Fruit fly (Drosophila melanogaster) whole organism, embryonic: ENCODE data around the gene Tengl1.

Source experiments
- CG1024 ChIP-seq: fragments of 200-800 bp; sonication (Bioruptor generic); IDR thresholded peaks from 2 replicates; pipeline ENCODE4 v1.3.6; 2022; ENCODE audit warnings: missing biosample characterization, missing genetic modification characterization
- CG10565 ChIP-seq: fragments of 200-800 bp; sonication (Bioruptor generic); optimal IDR thresholded peaks from 3 replicates; lab custom pipeline; 2016; ENCODE audit warnings: missing biosample characterization, mild to moderate bottlenecking, missing genetic modification characterization
- CG11560 ChIP-seq: fragments of 200-800 bp; sonication (Bioruptor generic); IDR thresholded peaks from 3 replicates; pipeline ENCODE4 v1.3.6; 2022; ENCODE audit warnings: missing biosample characterization, missing genetic modification characterization
- CG13624 ChIP-seq: fragments of 200-800 bp; sonication (Bioruptor generic); optimal IDR thresholded peaks from 2 replicates; lab custom pipeline; 2016; ENCODE audit warnings: missing biosample characterization, missing genetic modification characterization
- CG13775 ChIP-seq: fragments of 200-800 bp; sonication (Bioruptor generic); optimal IDR thresholded peaks from 3 replicates; lab custom pipeline; 2017; ENCODE audit warnings: missing biosample characterization, mild to moderate bottlenecking, missing genetic modification characterization
- CG15269 ChIP-seq: fragments of 200-800 bp; sonication (Bioruptor generic); optimal IDR thresholded peaks from 2 replicates; lab custom pipeline; 2018; ENCODE audit warnings: missing biosample characterization, mild to moderate bottlenecking, missing genetic modification characterization, moderate library complexity
- CG17612 ChIP-seq: fragments of 200-800 bp; sonication (Bioruptor generic); IDR thresholded peaks from 2 replicates; pipeline ENCODE4 v1.3.6; 2022; ENCODE audit warnings: missing biosample characterization, missing genetic modification characterization
- CG2129 ChIP-seq: fragments of 200-800 bp; sonication (Bioruptor generic); IDR thresholded peaks from 2 replicates; pipeline ENCODE4 v1.3.6; 2022; ENCODE audit warnings: missing biosample characterization, missing genetic modification characterization; ENCODE audit not compliant: partially characterized antibody
- CG2889 ChIP-seq: fragments of 200-800 bp; sonication (Bioruptor generic); IDR thresholded peaks from 3 replicates; pipeline ENCODE4 v1.3.6; 2022; ENCODE audit warnings: missing biosample characterization, missing genetic modification characterization
- CG30020 ChIP-seq: fragments of 200-800 bp; optimal IDR thresholded peaks from 2 replicates; lab custom pipeline; 2019; ENCODE audit warnings: missing biosample characterization, mild to moderate bottlenecking, missing genetic modification characterization, moderate library complexity
- CG4820 ChIP-seq: fragments of 200-800 bp; sonication (Bioruptor generic); optimal IDR thresholded peaks from 3 replicates; lab custom pipeline; 2016; ENCODE audit warnings: missing biosample characterization, missing genetic modification characterization
- CG4854 ChIP-seq: fragments of 200-800 bp; sonication (Bioruptor generic); optimal IDR thresholded peaks from 2 replicates; lab custom pipeline; 2016; ENCODE audit warnings: missing biosample characterization, missing genetic modification characterization, inconsistent platforms
- CG5180 ChIP-seq: fragments of 200-800 bp; sonication (Bioruptor generic); optimal IDR thresholded peaks from 3 replicates; lab custom pipeline; 2017; ENCODE audit warnings: missing biosample characterization, missing genetic modification characterization, mild to moderate bottlenecking, moderate library complexity, missing genetic modification reagents
- CG6689 ChIP-seq: fragments of 200-800 bp; sonication (Bioruptor generic); IDR thresholded peaks from 2 replicates; pipeline ENCODE4 v1.3.6; 2022; ENCODE audit warnings: missing biosample characterization, missing genetic modification characterization
- CG7271 ChIP-seq: fragments of 200-800 bp; sonication (Bioruptor generic); optimal IDR thresholded peaks from 2 replicates; lab custom pipeline; 2018; ENCODE audit warnings: missing biosample characterization, mild to moderate bottlenecking, missing genetic modification characterization, moderate library complexity
- CG7357 ChIP-seq: fragments of 200-800 bp; sonication (Bioruptor generic); IDR thresholded peaks from 3 replicates; pipeline ENCODE4 v1.3.6; 2022; ENCODE audit warnings: missing biosample characterization, missing genetic modification characterization
- CG8290 ChIP-seq, 3 experiments: fragments of 200-800 bp; sonication (Bioruptor generic); optimal IDR thresholded peaks; 2 replicates each; lab custom pipeline; 2016 to 2019; ENCODE audit warnings: missing biosample characterization in 3 of 3, missing genetic modification characterization in 3 of 3, mild to moderate bottlenecking in 2 of 3, moderate library complexity in 1 of 3
- CG9215 ChIP-seq: fragments of 200-800 bp; sonication (Bioruptor generic); IDR thresholded peaks from 2 replicates; pipeline ENCODE4 v1.3.6; 2022; ENCODE audit warnings: missing biosample characterization, missing genetic modification characterization
- CG9609 ChIP-seq: fragments of 200-800 bp; sonication (Bioruptor generic); optimal IDR thresholded peaks from 3 replicates; lab custom pipeline; 2016; ENCODE audit warnings: missing biosample characterization, missing genetic modification characterization
- CG9932 ChIP-seq: fragments of 200-800 bp; sonication (Bioruptor generic); IDR thresholded peaks from 2 replicates; pipeline ENCODE4 v1.3.6; 2022; ENCODE audit warnings: missing biosample characterization, missing genetic modification characterization
- Ets97D ChIP-seq: fragments of 200-800 bp; sonication (Bioruptor generic); optimal IDR thresholded peaks from 3 replicates; lab custom pipeline; 2016; ENCODE audit warnings: missing biosample characterization, missing genetic modification characterization
- GATAe ChIP-seq: fragments of 200-800 bp; sonication (Bioruptor generic); conservative IDR thresholded peaks from 2 replicates; pipeline ENCODE4 v1.3.6; 2022; ENCODE audit warnings: missing biosample characterization, missing genetic modification characterization
- Gug ChIP-seq: fragments of 200-800 bp; sonication (Bioruptor generic); IDR thresholded peaks from 4 replicates; pipeline ENCODE4 v1.3.6; 2022; ENCODE audit warnings: missing biosample characterization, missing genetic modification characterization
- Hr3 ChIP-seq: fragments of 200-800 bp; sonication (Bioruptor generic); optimal IDR thresholded peaks from 3 replicates; lab custom pipeline; 2016; ENCODE audit warnings: missing biosample characterization, missing genetic modification characterization
- Max ChIP-seq: fragments of 200-800 bp; sonication (Bioruptor generic); optimal IDR thresholded peaks from 2 replicates; lab custom pipeline; 2016; ENCODE audit warnings: missing biosample characterization, mild to moderate bottlenecking, missing genetic modification characterization
- Myb ChIP-seq: fragments of 200-800 bp; sonication (Bioruptor generic); optimal IDR thresholded peaks from 2 replicates; lab custom pipeline; 2016; ENCODE audit warnings: missing biosample characterization, missing genetic modification characterization
- NC2β ChIP-seq: fragments of 200-800 bp; sonication (Bioruptor generic); optimal IDR thresholded peaks from 2 replicates; lab custom pipeline; 2016; ENCODE audit warnings: missing biosample characterization, missing genetic modification characterization
- Rfx ChIP-seq: fragments of 200-800 bp; sonication (Bioruptor generic); IDR thresholded peaks from 2 replicates; pipeline ENCODE4 v1.3.6; 2022; ENCODE audit warnings: missing biosample characterization, missing genetic modification characterization
- Sin3A ChIP-seq: fragments of >200 bp; optimal IDR thresholded peaks from 2 replicates; lab custom pipeline; 2018
- ara ChIP-seq: fragments of 200-800 bp; sonication (Bioruptor generic); IDR thresholded peaks from 2 replicates; pipeline ENCODE4 v1.3.6; 2022; ENCODE audit warnings: missing biosample characterization, missing genetic modification characterization
- az2 ChIP-seq: fragments of 200-800 bp; sonication (Bioruptor generic); optimal IDR thresholded peaks from 3 replicates; lab custom pipeline; 2016; ENCODE audit warnings: missing biosample characterization, missing genetic modification characterization
- cg ChIP-seq: fragments of 200-800 bp; sonication (Bioruptor generic); optimal IDR thresholded peaks from 3 replicates; lab custom pipeline; 2019; ENCODE audit warnings: missing biosample characterization, mild to moderate bottlenecking, missing genetic modification characterization, moderate library complexity
- crol ChIP-seq: fragments of 200-800 bp; sonication (Bioruptor generic); IDR thresholded peaks from 2 replicates; pipeline ENCODE4 v1.3.6; 2022; ENCODE audit warnings: missing biosample characterization, missing genetic modification characterization
- fd64A ChIP-seq: fragments of 200-800 bp; sonication (Bioruptor generic); optimal IDR thresholded peaks from 3 replicates; lab custom pipeline; 2018; ENCODE audit warnings: missing biosample characterization, mild to moderate bottlenecking, missing genetic modification characterization
- gce ChIP-seq: fragments of 200-800 bp; sonication (Bioruptor generic); IDR thresholded peaks from 3 replicates; pipeline ENCODE4 v1.3.6; 2022; ENCODE audit warnings: missing biosample characterization, missing genetic modification characterization
- ham ChIP-seq: fragments of 200-800 bp; sonication (Bioruptor generic); IDR thresholded peaks from 2 replicates; pipeline ENCODE4 v1.3.6; 2022; ENCODE audit warnings: missing biosample characterization, missing genetic modification characterization
- insv ChIP-seq, 2 experiments: fragments of 200-800 bp; sonication (Bioruptor generic); optimal IDR thresholded peaks; 3 replicates each; lab custom pipeline; 2016 to 2018; ENCODE audit warnings: missing biosample characterization in 2 of 2, missing genetic modification characterization in 2 of 2
- inv ChIP-seq: fragments of 200-800 bp; sonication (Bioruptor generic); IDR thresholded peaks from 2 replicates; pipeline ENCODE4 v1.3.6; 2022; ENCODE audit warnings: missing biosample characterization, missing genetic modification characterization; ENCODE audit not compliant: partially characterized antibody
- knrl ChIP-seq: fragments of 200-800 bp; sonication (Bioruptor generic); IDR thresholded peaks from 3 replicates; pipeline ENCODE4 v1.3.6; 2022; ENCODE audit warnings: missing biosample characterization, missing genetic modification characterization; ENCODE audit not compliant: partially characterized antibody
- mirr ChIP-seq: fragments of 200-800 bp; sonication (Bioruptor generic); optimal IDR thresholded peaks from 3 replicates; lab custom pipeline; 2018; ENCODE audit warnings: missing biosample characterization, mild to moderate bottlenecking, missing genetic modification characterization
- otp ChIP-seq: fragments of 200-800 bp; sonication (Bioruptor generic); IDR thresholded peaks from 3 replicates; pipeline ENCODE4, ENCODE4 v1.3.6; 2022; ENCODE audit warnings: missing biosample characterization, missing genetic modification characterization
- pb ChIP-seq: fragments of 200-800 bp; sonication (Bioruptor generic); optimal IDR thresholded peaks from 3 replicates; lab custom pipeline; 2016; ENCODE audit warnings: missing biosample characterization, missing genetic modification characterization
- peb ChIP-seq: fragments of 200-800 bp; sonication (Bioruptor generic); IDR thresholded peaks from 2 replicates; pipeline ENCODE4 v1.3.6; 2022; ENCODE audit warnings: missing biosample characterization, missing genetic modification characterization
- pfk ChIP-seq: fragments of 200-800 bp; sonication (Bioruptor generic); optimal IDR thresholded peaks from 2 replicates; lab custom pipeline; 2018; ENCODE audit warnings: missing biosample characterization, mild to moderate bottlenecking, missing genetic modification characterization, moderate library complexity
- pnt ChIP-seq: fragments of 200-800 bp; sonication (Bioruptor generic); optimal IDR thresholded peaks from 3 replicates; lab custom pipeline; 2016; ENCODE audit warnings: missing biosample characterization, missing genetic modification characterization
- run ChIP-seq: fragments of 200-800 bp; sonication (Bioruptor generic); optimal IDR thresholded peaks from 3 replicates; lab custom pipeline; 2018; ENCODE audit warnings: missing biosample characterization, mild to moderate bottlenecking, missing genetic modification characterization
- slbo ChIP-seq: fragments of 200-800 bp; sonication (Bioruptor generic); IDR thresholded peaks from 2 replicates; pipeline ENCODE4 v1.3.6; 2022; ENCODE audit warnings: missing biosample characterization, missing genetic modification characterization
- sqz ChIP-seq: fragments of 200-800 bp; sonication (Bioruptor generic); optimal IDR thresholded peaks from 3 replicates; lab custom pipeline; 2018; ENCODE audit warnings: missing biosample characterization, mild to moderate bottlenecking, missing genetic modification characterization
- twi ChIP-seq: fragments of 200-800 bp; optimal IDR thresholded peaks from 2 replicates; lab custom pipeline; 2019; ENCODE audit warnings: missing biosample characterization, mild to moderate bottlenecking, missing genetic modification characterization, moderate library complexity
- zfh1 ChIP-seq: fragments of 200-800 bp; sonication (Bioruptor generic); IDR thresholded peaks from 3 replicates; pipeline ENCODE4 v1.3.6; 2022; ENCODE audit warnings: missing biosample characterization, missing genetic modification characterization

Tengl1 gene

dm6 chr2L:2202853-2203717 is 37.3 kb downstream of the Tengl1 start (continued):
- TF ChIP-seq CG9215 (0 out of 2 replicates have a peak, but pooled peaks have one; percentile 11), pnt (GFP tag; lab: Kevin White, UChicago) (no peak), cg (GFP tag; lab: Kevin White, UChicago) (peak; percentile 90), peb (no peak; the same call in 1 of the 2 replicates), mirr (GFP tag; lab: Kevin White, UChicago) (peak; percentile 3), gce (GFP tag; lab: Robert Waterston, UW) (peak; percentile 22; the same call in 1 of the 3 replicates), Max (GFP tag; lab: Kevin White, UChicago) (no peak), twi (tag; lab: Kevin White, UChicago) (no peak), CG5180 (GFP tag; lab: Kevin White, UChicago) (peak; percentile 32), Ets97D (no peak), Myb (no peak), az2 (GFP tag; lab: Kevin White, UChicago) (no peak), CG4854 (GFP tag; lab: Kevin White, UChicago) (no peak), CG10565 (no peak), CG6689 (GFP tag; lab: Robert Waterston, UW) (0 out of 2 replicates have a peak, but pooled peaks have one; percentile 9), CG2129 (GFP tag; lab: Robert Waterston, UW) (no peak), knrl (GFP tag; lab: Robert Waterston, UW) (no peak), CG13624 (GFP tag; lab: Kevin White, UChicago) (no peak), zfh1 (no peak), CG2889 (GFP tag; lab: Robert Waterston, UW) (no peak), Rfx (GFP tag; lab: Robert Waterston, UW) (no peak), fd64A (GFP tag; lab: Kevin White, UChicago) (no peak), Hr3 (GFP tag; lab: Kevin White, UChicago) (no peak), CG11560 (tag; lab: Robert Waterston, UW) (no peak), CG4820 (GFP tag; lab: Kevin White, UChicago) (no peak), CG8290 (GFP tag; optimal IDR thresholded peaks at IDR 0.05; lab: Kevin White, UChicago) (no peak), CG8290 (tag; optimal IDR thresholded peaks at IDR 0.05; lab: Kevin White, UChicago) (peak in 1 of 2 experiments; percentile 55), CG7357 (GFP tag; lab: Robert Waterston, UW) (no peak), pfk (no peak), inv (GFP tag; lab: Robert Waterston, UW) (no peak), otp (GFP tag; lab: Robert Waterston, UW) (peak; percentile 38; the same call in 1 of the 3 replicates), ara (GFP tag; lab: Robert Waterston, UW) (no peak), CG7271 (tag; lab: Kevin White, UChicago) (no peak), insv (GFP tag; optimal IDR thresholded peaks at IDR 0.05; lab: Kevin White, UChicago) (no peak), NC2β (GFP tag; lab: Kevin White, UChicago) (no peak), CG1024 (GFP tag; lab: Robert Waterston, UW) (no peak), crol (GFP tag; lab: Robert Waterston, UW) (peak; percentile 100), ham (GFP tag; lab: Robert Waterston, UW) (no peak), run (tag; lab: Kevin White, UChicago) (peak; percentile 13), CG9609 (GFP tag; lab: Kevin White, UChicago) (no peak), sqz (GFP tag; lab: Kevin White, UChicago) (peak; percentile 70), GATAe (no peak), Gug (no peak), CG30020 (tag; lab: Kevin White, UChicago) (no peak), CG13775 (GFP tag; lab: Kevin White, UChicago) (no peak), CG15269 (no peak), Sin3A (no peak), pb (GFP tag; lab: Kevin White, UChicago) (no peak), slbo (GFP tag; lab: Robert Waterston, UW) (0 out of 2 replicates have a peak, but pooled peaks have one; percentile 17), CG9932 (GFP tag; lab: Robert Waterston, UW) (no peak), CG17612 (GFP tag; lab: Robert Waterston, UW) (no peak)
